Fruit fly (Drosophila melanogaster): ENCODE results near the gene MTA1-like.
A peak's percentile ranks its signal among the peaks of the same experiment; 100 is the strongest.

MTA1-like gene

dm6 chr3R:5672658-5673217 is 24.2 kb upstream of the MTA1-like start (continued):
- TF ChIP-seq CG1602 (GFP tag; optimal IDR thresholded peaks at IDR 0.05) (peak; percentile 27), Elba2 (GFP tag; optimal IDR thresholded peaks at IDR 0.05) (no peak), kni (GFP tag; optimal IDR thresholded peaks at IDR 0.05) (peak; percentile 97), gt (GFP tag; IDR thresholded peaks at IDR 0.05) (no peak), phol (tag; optimal IDR thresholded peaks at IDR 0.05) (no peak), E2f2 (GFP tag; IDR thresholded peaks at IDR 0.05) (peak; percentile 54; the same call in 1 of the 2 replicates), Gsc (GFP tag; IDR thresholded peaks at IDR 0.05) (no peak), CG31365 (tag; optimal IDR thresholded peaks at IDR 0.05) (peak; percentile 87), CG2202 (tag; optimal IDR thresholded peaks at IDR 0.05) (peak; percentile 87), CG17802 (tag; optimal IDR thresholded peaks at IDR 0.05) (peak; percentile 55), chn (GFP tag; optimal IDR thresholded peaks at IDR 0.05) (peak; percentile 39), usp (GFP tag; optimal IDR thresholded peaks at IDR 0.05) (no peak), crol (GFP tag; IDR thresholded peaks at IDR 0.05) (peak; percentile 86), Eip74EF (GFP tag; optimal IDR thresholded peaks at IDR 0.05) (peak in 1 of 2 experiments; percentile 91), Vsx1 (GFP tag; optimal IDR thresholded peaks at IDR 0.05) (peak; percentile 88), ac (GFP tag; optimal IDR thresholded peaks at IDR 0.05) (peak; percentile 84), unpg (GFP tag; optimal IDR thresholded peaks at IDR 0.05) (peak; percentile 78), Opbp (GFP tag; IDR thresholded peaks at IDR 0.05; ENCODE audit: partially characterized antibody) (no peak), CG8359 (GFP tag; optimal IDR thresholded peaks at IDR 0.05; ENCODE audit: borderline replicate concordance) (peak; percentile 72), peb (GFP tag; IDR thresholded peaks at IDR 0.05) (no peak), Myb (GFP tag; optimal IDR thresholded peaks at IDR 0.05) (peak; percentile 19), mirr (GFP tag; optimal IDR thresholded peaks at IDR 0.05) (peak; percentile 97), CG7928 (GFP tag; optimal IDR thresholded peaks at IDR 0.05) (peak; percentile 25), Hsf (GFP tag; optimal IDR thresholded peaks at IDR 0.05) (peak; percentile 47), repo (GFP tag; optimal IDR thresholded peaks at IDR 0.05) (peak; percentile 78), Oli (tag; optimal IDR thresholded peaks at IDR 0.05) (peak; percentile 20), CG18011 (GFP tag; optimal IDR thresholded peaks at IDR 0.05) (peak; percentile 63), Spps (tag; optimal IDR thresholded peaks at IDR 0.05) (peak; percentile 53), oc (tag; optimal IDR thresholded peaks at IDR 0.05) (peak; percentile 81), Atf-2 (GFP tag; optimal IDR thresholded peaks at IDR 0.05) (peak; percentile 33), CG15011 (GFP tag; optimal IDR thresholded peaks at IDR 0.05) (peak; percentile 80), NC2α (GFP tag; optimal IDR thresholded peaks at IDR 0.05) (peak; percentile 58), gcm (GFP tag; optimal IDR thresholded peaks at IDR 0.05) (peak; percentile 91), esg (GFP tag; conservative IDR thresholded peaks at IDR 0.05) (no peak), CG18599 (GFP tag; optimal IDR thresholded peaks at IDR 0.05) (peak; percentile 92), CG2129 (GFP tag; IDR thresholded peaks at IDR 0.05; ENCODE audit: partially characterized antibody) (no peak), sens (GFP tag) (peak; percentile 95), ewg (GFP tag; optimal IDR thresholded peaks at IDR 0.05) (peak; percentile 63), p53 (GFP tag; optimal IDR thresholded peaks at IDR 0.05) (peak; percentile 99), Ravus (GFP tag; IDR thresholded peaks at IDR 0.05) (no peak), Hr78 (GFP tag; optimal IDR thresholded peaks at IDR 0.05) (peak in 1 of 2 experiments; percentile 5), en (GFP tag; optimal IDR thresholded peaks at IDR 0.05) (peak; percentile 47), fu2 (GFP tag; optimal IDR thresholded peaks at IDR 0.05) (peak; percentile 38), CG16815 (GFP tag; optimal IDR thresholded peaks at IDR 0.05) (no peak), otp (GFP tag; IDR thresholded peaks at IDR 0.05) (peak; percentile 69; the same call in 1 of the 3 replicates), HLH3B (GFP tag; IDR thresholded peaks at IDR 0.05) (peak; percentile 64; the same call in 1 of the 2 replicates), CG31441 (GFP tag; IDR thresholded peaks at IDR 0.05) (peak; percentile 64; the same call in 1 of the 2 replicates), CG11247 (GFP tag; IDR thresholded peaks at IDR 0.05) (no peak), trem (tag; optimal IDR thresholded peaks at IDR 0.05) (peak; percentile 25)
